Worm (Caenorhabditis elegans) whole organism, midembryonic: ENCODE data around the gene Y55D9A.2.

Experiments
- T22C8.4 ChIP-seq: fragments of 200-800 bp; sonication (Bioruptor generic); IDR thresholded peaks from 2 replicates; pipeline ENCODE4 v1.3.6; 2022; ENCODE audit warnings: missing genetic modification characterization, missing compliant biosample characterization
- cog-1 ChIP-seq: sonication (generic microtip); optimal IDR thresholded peaks from 2 replicates; lab custom pipeline; 2016; ENCODE audit warnings: missing genetic modification characterization, missing compliant biosample characterization
- med-1 ChIP-seq: sonication (generic microtip); optimal IDR thresholded peaks from 2 replicates; lab custom pipeline; 2017; ENCODE audit warnings: missing genetic modification characterization, mild to moderate bottlenecking, missing compliant biosample characterization, antibody characterized with exemption, missing genetic modification reagents; ENCODE audit not compliant: insufficient read depth
- ztf-29 ChIP-seq: fragments of 200-800 bp; sonication (Bioruptor generic); IDR thresholded peaks from 2 replicates; pipeline ENCODE4 v1.3.6; 2022; ENCODE audit warnings: missing genetic modification reagents, missing genetic modification characterization, missing compliant biosample characterization

DNA sequence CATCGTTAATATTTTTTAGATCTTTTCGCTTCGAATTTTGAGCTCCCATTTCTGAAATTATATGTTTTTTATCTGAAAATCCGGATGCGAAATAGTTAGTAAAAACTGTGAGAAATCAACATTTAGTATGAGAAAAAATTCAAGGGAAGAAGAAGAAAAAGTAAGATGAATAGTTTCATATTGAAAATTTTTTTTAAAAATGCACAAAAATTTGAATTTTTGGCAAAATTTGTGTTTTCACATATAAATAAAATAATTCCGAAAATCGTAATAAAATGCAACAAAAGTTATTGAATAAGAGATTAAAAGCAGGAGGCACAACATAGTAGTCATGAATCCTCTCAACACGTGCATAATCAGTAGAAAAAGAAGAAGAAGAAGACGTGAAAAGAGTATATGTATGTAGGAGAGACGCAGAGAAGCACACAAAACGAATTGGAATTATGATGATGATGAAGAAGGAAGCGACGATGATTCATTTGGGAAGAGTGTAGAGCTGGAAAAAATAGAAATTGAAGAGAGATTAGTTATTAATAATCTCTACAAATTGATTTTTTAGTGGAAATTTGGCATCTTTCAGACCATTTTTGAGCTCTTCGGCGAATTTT, 39.2 kb downstream of the Y55D9A.2 start, which contains the start of gene eak-7:
- TF ChIP-seq T22C8.4 (GFP tag; lab: Robert Waterston, UW) = no peak
- TF ChIP-seq cog-1 (tag; lab: Kevin White, UChicago) = no peak
- no peak for TF ChIP-seq med-1 (GFP tag; lab: Kevin White, UChicago)
- no peak for TF ChIP-seq ztf-29 (GFP tag; lab: Robert Waterston, UW)
